Worm (Caenorhabditis elegans) whole organism, L4/young adult: Measurements from ENCODE around the gene C34C6.3.

Source experiments
- dao-5 ChIP-seq: sonication (generic microtip); optimal IDR thresholded peaks from 2 replicates; lab custom pipeline; 2016; ENCODE audit warnings: missing genotype, missing genetic modification characterization, moderate library complexity, missing compliant biosample characterization
- him-1 ChIP-seq: sonication (generic microtip); optimal IDR thresholded peaks from 2 replicates; lab custom pipeline; 2016; ENCODE audit warnings: missing genotype, missing genetic modification reagents, missing genetic modification characterization, missing compliant biosample characterization

DNA sequence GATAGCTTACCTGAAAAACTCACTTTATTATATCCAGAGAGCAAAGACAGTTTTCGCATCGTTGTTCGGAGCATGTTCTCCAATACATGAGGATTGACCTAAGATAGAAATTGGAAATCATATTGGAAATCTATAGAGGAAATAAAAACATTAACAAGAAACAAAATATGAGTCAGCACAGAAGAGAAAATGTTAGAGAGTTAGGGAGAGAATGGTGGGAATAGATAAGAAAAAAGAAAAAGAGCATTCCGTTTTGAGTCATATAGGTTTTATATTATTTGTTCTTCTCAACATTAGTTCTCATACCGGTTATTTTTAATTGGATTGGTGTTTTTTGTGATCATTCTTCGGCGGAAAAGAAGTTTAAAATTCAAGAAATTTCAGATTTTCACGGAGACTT lies 6.9 kb upstream of the C34C6.3 start, which contains the start of gene hgap-2:
- TF ChIP-seq him-1 (tag; lab: Kevin White, UChicago), result no peak
- TF ChIP-seq dao-5 (tag; lab: Kevin White, UChicago), result no peak
